Worm (Caenorhabditis elegans): ENCODE data around the gene D1044.4.

- TF ChIP-seq ets-7 (tag; optimal IDR thresholded peaks at IDR 0.05) (no peak), hmbx-1 (tag; optimal IDR thresholded peaks at IDR 0.05) (no peak), ceh-13 (GFP tag; optimal IDR thresholded peaks at IDR 0.05) (no peak), hnd-1 (tag; optimal IDR thresholded peaks at IDR 0.05) (no peak), ama-1 (optimal IDR thresholded peaks at IDR 0.05) (no peak), flt-1 (GFP tag; IDR thresholded peaks at IDR 0.05) (no peak), tra-4 (tag; optimal IDR thresholded peaks at IDR 0.05) (no peak), B0310.2 (tag; optimal IDR thresholded peaks at IDR 0.05) (no peak), sea-1 (GFP tag; conservative IDR thresholded peaks at IDR 0.05) (no peak), ceh-36 (tag; optimal IDR thresholded peaks at IDR 0.05) (no peak), pes-1 (GFP tag; IDR thresholded peaks at IDR 0.05) (no peak), F13C5.2 (tag; optimal IDR thresholded peaks at IDR 0.05) (no peak), tbx-11 (GFP tag; IDR thresholded peaks at IDR 0.05) (no peak)
Observed at ce11 chrIII:5568265-5568664, 46.4 kb upstream of the D1044.4 start.

All from whole organism, early embryonic.